Worm (Caenorhabditis elegans): ENCODE data around the gene C03H5.3.

Gene C03H5.3

ce11 chrII:340714-341113 is 45.2 kb upstream of the C03H5.3 start:
- TF ChIP-seq aha-1 (tag) (peak; percentile 91), nhr-41 (GFP tag; IDR thresholded peaks at IDR 0.05) (no peak), egl-43 (GFP tag; IDR thresholded peaks at IDR 0.05) (no peak), ceh-44 (GFP tag; IDR thresholded peaks at IDR 0.05) (no peak), arid-1 (GFP tag; conservative IDR thresholded peaks at IDR 0.05) (no peak)

- TF ChIP-seq aha-1 (tag): peak; percentile 19
- TF ChIP-seq madf-5 (GFP tag; IDR thresholded peaks at IDR 0.05): 0 out of 4 replicates have a peak, but pooled peaks of 1 of the 2 experiments have one; percentile 25
- no peak for TF ChIP-seq spr-3 (GFP tag; optimal IDR thresholded peaks at IDR 0.05)
These were observed 44.6 kb upstream of the C03H5.3 start for ce11 chrII:341282-341681.

- TF ChIP-seq lsy-2 (tag; optimal IDR thresholded peaks at IDR 0.05) (peak in 1 of 2 experiments; percentile 52), dpl-1 (GFP tag; optimal IDR thresholded peaks at IDR 0.05) (peak; percentile 23), hmg-1.1 (GFP tag; IDR thresholded peaks at IDR 0.05) (no peak), R02D3.7 (tag; optimal IDR thresholded peaks at IDR 0.05) (no peak), daf-19 (GFP tag; conservative IDR thresholded peaks at IDR 0.05) (no peak), ztf-7 (tag; optimal IDR thresholded peaks at IDR 0.05) (no peak), Y48G9A.11 (GFP tag; IDR thresholded peaks at IDR 0.05) (peak; percentile 99), T20F7.1 (GFP tag; optimal IDR thresholded peaks at IDR 0.05) (peak; percentile 97), lin-39 (tag; optimal IDR thresholded peaks at IDR 0.05) (no peak), lim-7 (GFP tag; IDR thresholded peaks at IDR 0.05) (no peak), nhr-10 (tag; optimal IDR thresholded peaks at IDR 0.05) (no peak), attf-4 (tag; optimal IDR thresholded peaks at IDR 0.05) (no peak), ceh-62 (tag; optimal IDR thresholded peaks at IDR 0.05) (no peak), snpc-4 (tag; optimal IDR thresholded peaks at IDR 0.05) (no peak), F10B5.3 (tag; optimal IDR thresholded peaks at IDR 0.05) (no peak), nhr-25 (tag; optimal IDR thresholded peaks at IDR 0.05; ENCODE audit: borderline replicate concordance, insufficient read depth) (no peak), php-3 (GFP tag; IDR thresholded peaks at IDR 0.05) (no peak), ces-1 (GFP tag; optimal IDR thresholded peaks at IDR 0.05) (peak; percentile 7), dmd-8 (GFP tag; IDR thresholded peaks at IDR 0.05) (no peak), lin-15B (tag; optimal IDR thresholded peaks at IDR 0.05) (no peak), pqm-1 (tag; optimal IDR thresholded peaks at IDR 0.05) (no peak), egl-43 (GFP tag; IDR thresholded peaks at IDR 0.05) (no peak)
These were observed 38.2 kb upstream of the C03H5.3 start, which contains the start of gene D1069.3 for ce11 chrII:347734-348133. TSS of gene D1069.3 (minus strand) at chrII:347891.

ce11 chrII:349749-350148 is 36.1 kb upstream of the C03H5.3 start:
- TF ChIP-seq unc-62 (GFP tag; optimal IDR thresholded peaks at IDR 0.05 in 1 of 2): peak in 1 of 2 experiments; percentile 22
- no peak for TF ChIP-seq unc-62 (tag; optimal IDR thresholded peaks at IDR 0.05)
- TF ChIP-seq set-16 (GFP tag; IDR thresholded peaks at IDR 0.05): no peak

- TF ChIP-seq ama-1 (optimal IDR thresholded peaks at IDR 0.05): no peak
- no peak for TF ChIP-seq mes-2 (tag; optimal IDR thresholded peaks at IDR 0.05; ENCODE audit: poor library complexity, severe bottlenecking)
- TF ChIP-seq lin-38 (GFP tag; IDR thresholded peaks at IDR 0.05): no peak
- peak; percentile 80 for TF ChIP-seq ces-1 (GFP tag; optimal IDR thresholded peaks at IDR 0.05)
- no peak for TF ChIP-seq cey-2 (tag; optimal IDR thresholded peaks at IDR 0.05; ENCODE audit: borderline replicate concordance, insufficient read depth)
- no peak for TF ChIP-seq dmd-6 (GFP tag; IDR thresholded peaks at IDR 0.05)
These were observed 31.4 kb upstream of the C03H5.3 start for ce11 chrII:354494-354893.
